Fruit fly (Drosophila melanogaster) whole organism, embryonic: ENCODE data around the gene RpL28.

Experiments
- Abd-B ChIP-seq: fragments of 200-800 bp; sonication (Bioruptor generic); optimal IDR thresholded peaks from 2 replicates; lab custom pipeline; 2018; ENCODE audit warnings: missing biosample characterization, mild to moderate bottlenecking, missing genetic modification characterization, moderate library complexity
- CG11398 ChIP-seq: fragments of 200-800 bp; sonication (Bioruptor generic); optimal IDR thresholded peaks from 2 replicates; lab custom pipeline; 2016; ENCODE audit warnings: missing biosample characterization, missing genetic modification characterization
- CG12299 ChIP-seq: fragments of 200-800 bp; sonication (Bioruptor generic); optimal IDR thresholded peaks from 2 replicates; lab custom pipeline; 2018; ENCODE audit warnings: missing biosample characterization, mild to moderate bottlenecking, missing genetic modification characterization
- CG12659 ChIP-seq: fragments of 200-800 bp; sonication (Bioruptor generic); optimal IDR thresholded peaks from 3 replicates; lab custom pipeline; 2017; ENCODE audit warnings: mild to moderate bottlenecking, missing biosample characterization, missing genetic modification reagents, missing genetic modification characterization
- CG14050 ChIP-seq: fragments of 200-800 bp; sonication (Bioruptor generic); IDR thresholded peaks from 3 replicates; pipeline ENCODE4 v1.3.6; 2022; ENCODE audit warnings: missing biosample characterization, missing genetic modification characterization
- CG14710 ChIP-seq: fragments of 200-800 bp; sonication (Bioruptor generic); optimal IDR thresholded peaks from 3 replicates; lab custom pipeline; 2019; ENCODE audit warnings: missing biosample characterization, mild to moderate bottlenecking, missing genetic modification characterization, moderate library complexity
- CG15514 ChIP-seq: fragments of 200-800 bp; sonication (Bioruptor generic); optimal IDR thresholded peaks from 3 replicates; lab custom pipeline; 2017; ENCODE audit warnings: missing biosample characterization, missing genetic modification characterization, mild to moderate bottlenecking, moderate library complexity, missing genetic modification reagents
- CG17186 ChIP-seq: fragments of 200-800 bp; sonication (Bioruptor generic); optimal IDR thresholded peaks from 3 replicates; lab custom pipeline; 2017; ENCODE audit warnings: missing biosample characterization, missing genetic modification reagents, missing genetic modification characterization
- CG17385 ChIP-seq: fragments of 200-800 bp; sonication (Bioruptor generic); optimal IDR thresholded peaks from 3 replicates; lab custom pipeline; 2018; ENCODE audit warnings: missing biosample characterization, mild to moderate bottlenecking, missing genetic modification characterization
- CG18764 ChIP-seq: fragments of 200-800 bp; sonication (Bioruptor generic); optimal IDR thresholded peaks from 3 replicates; lab custom pipeline; 2016; ENCODE audit warnings: missing biosample characterization, missing genetic modification characterization
- CG2116 ChIP-seq: fragments of 200-800 bp; sonication (Bioruptor generic); optimal IDR thresholded peaks from 3 replicates; lab custom pipeline; 2018; ENCODE audit warnings: missing biosample characterization, mild to moderate bottlenecking, missing genetic modification characterization
- CG2120 ChIP-seq: fragments of 200-800 bp; sonication (Bioruptor generic); optimal IDR thresholded peaks from 3 replicates; lab custom pipeline; 2016; ENCODE audit warnings: missing biosample characterization, missing genetic modification characterization
- CG2129 ChIP-seq: fragments of 200-800 bp; sonication (Bioruptor generic); IDR thresholded peaks from 2 replicates; pipeline ENCODE4 v1.3.6; 2022; ENCODE audit warnings: missing biosample characterization, missing genetic modification characterization; ENCODE audit not compliant: partially characterized antibody
- CG31441 ChIP-seq: fragments of 200-800 bp; sonication (Bioruptor generic); IDR thresholded peaks from 2 replicates; pipeline ENCODE4 v1.3.6; 2022; ENCODE audit warnings: missing biosample characterization, missing genetic modification characterization
- CG3847 ChIP-seq: fragments of 200-800 bp; sonication (Bioruptor generic); IDR thresholded peaks from 2 replicates; pipeline ENCODE4 v1.3.6; 2022; ENCODE audit warnings: missing biosample characterization, missing genetic modification characterization
- CG43689 ChIP-seq: fragments of 200-800 bp; sonication (Bioruptor generic); IDR thresholded peaks from 2 replicates; pipeline ENCODE4 v1.3.6; 2022; ENCODE audit warnings: missing biosample characterization, missing genetic modification characterization
- CG4617 ChIP-seq: fragments of 200-800 bp; sonication (Bioruptor generic); optimal IDR thresholded peaks from 3 replicates; lab custom pipeline; 2016; ENCODE audit warnings: missing biosample characterization, missing genetic modification characterization, borderline replicate concordance
- CG4854 ChIP-seq: fragments of 200-800 bp; sonication (Bioruptor generic); optimal IDR thresholded peaks from 2 replicates; lab custom pipeline; 2016; ENCODE audit warnings: missing biosample characterization, missing genetic modification characterization, inconsistent platforms
- CG6854 ChIP-seq: fragments of 200-800 bp; sonication (Bioruptor generic); optimal IDR thresholded peaks from 3 replicates; lab custom pipeline; 2017; ENCODE audit warnings: missing biosample characterization, mild to moderate bottlenecking, missing genetic modification characterization
- CG9215 ChIP-seq: fragments of 200-800 bp; sonication (Bioruptor generic); IDR thresholded peaks from 2 replicates; pipeline ENCODE4 v1.3.6; 2022; ENCODE audit warnings: missing biosample characterization, missing genetic modification characterization
- CkIIα-i1 ChIP-seq: fragments of 200-800 bp; sonication (Bioruptor generic); IDR thresholded peaks from 2 replicates; pipeline ENCODE4 v1.3.6; 2022; ENCODE audit warnings: missing biosample characterization, missing genetic modification characterization
- Dbx ChIP-seq: fragments of 200-800 bp; sonication (Bioruptor generic); IDR thresholded peaks from 3 replicates; pipeline ENCODE4 v1.3.6; 2022; ENCODE audit warnings: missing biosample characterization, missing genetic modification characterization
- Dp ChIP-seq: fragments of 200-800 bp; sonication (Bioruptor generic); optimal IDR thresholded peaks from 2 replicates; lab custom pipeline; 2018; ENCODE audit warnings: missing biosample characterization, mild to moderate bottlenecking, missing genetic modification characterization, moderate library complexity
- E2f2 ChIP-seq: fragments of 200-800 bp; sonication (Bioruptor generic); IDR thresholded peaks from 2 replicates; pipeline ENCODE4 v1.3.6; 2022; ENCODE audit warnings: missing biosample characterization, missing genetic modification characterization
- Eip74EF ChIP-seq, 2 experiments: fragments of 200-800 bp in 1 of 2; fragments of >200 bp in 1 of 2; sonication (Bioruptor generic) in 1 of 2; optimal IDR thresholded peaks; 2 replicates each; lab custom pipeline; 2017 to 2019; ENCODE audit warnings: missing biosample characterization in 2 of 2, missing genetic modification characterization in 2 of 2, mild to moderate bottlenecking in 1 of 2, moderate library complexity in 1 of 2
- Fer2 ChIP-seq: fragments of 200-800 bp; sonication (Bioruptor generic); optimal IDR thresholded peaks from 2 replicates; lab custom pipeline; 2018; ENCODE audit warnings: missing biosample characterization, mild to moderate bottlenecking, missing genetic modification characterization, moderate library complexity
- HmgZ ChIP-seq: fragments of 200-800 bp; sonication (Bioruptor generic); optimal IDR thresholded peaks from 2 replicates; lab custom pipeline; 2018; ENCODE audit warnings: missing biosample characterization, mild to moderate bottlenecking, missing genetic modification characterization
- Max ChIP-seq: fragments of 200-800 bp; sonication (Bioruptor generic); optimal IDR thresholded peaks from 2 replicates; lab custom pipeline; 2016; ENCODE audit warnings: missing biosample characterization, mild to moderate bottlenecking, missing genetic modification characterization
- Med ChIP-seq: fragments of 200-800 bp; sonication (Bioruptor generic); peaks from one replicate; lab custom pipeline; 2016; ENCODE audit warnings: missing biosample characterization, missing genetic modification characterization, mild to moderate bottlenecking, inconsistent platforms, moderate library complexity
- Myb ChIP-seq: fragments of 200-800 bp; sonication (Bioruptor generic); optimal IDR thresholded peaks from 2 replicates; lab custom pipeline; 2016; ENCODE audit warnings: missing biosample characterization, missing genetic modification characterization
- Sry-δ ChIP-seq: fragments of 200-800 bp; sonication (Bioruptor generic); optimal IDR thresholded peaks from 2 replicates; lab custom pipeline; 2016; ENCODE audit warnings: missing biosample characterization, missing genetic modification characterization
- YL-1 ChIP-seq: fragments of 200-800 bp; sonication (Bioruptor generic); optimal IDR thresholded peaks from 3 replicates; lab custom pipeline; 2017; ENCODE audit warnings: missing biosample characterization, mild to moderate bottlenecking, missing genetic modification characterization
- ara ChIP-seq: fragments of 200-800 bp; sonication (Bioruptor generic); IDR thresholded peaks from 2 replicates; pipeline ENCODE4 v1.3.6; 2022; ENCODE audit warnings: missing biosample characterization, missing genetic modification characterization
- bigmax ChIP-seq: fragments of 200-800 bp; sonication (Bioruptor generic); optimal IDR thresholded peaks from 2 replicates; lab custom pipeline; 2018; ENCODE audit warnings: missing biosample characterization, mild to moderate bottlenecking, missing genetic modification characterization
- caup ChIP-seq: fragments of 200-800 bp; sonication (Bioruptor generic); optimal IDR thresholded peaks from 3 replicates; lab custom pipeline; 2017; ENCODE audit warnings: missing biosample characterization, mild to moderate bottlenecking, missing genetic modification characterization, moderate library complexity; ENCODE audit not compliant: severe bottlenecking
- danr ChIP-seq: fragments of 200-800 bp; sonication (Bioruptor generic); IDR thresholded peaks from 2 replicates; pipeline ENCODE4 v1.3.6; 2022; ENCODE audit warnings: missing biosample characterization, missing genetic modification characterization
- dm ChIP-seq: fragments of 200-800 bp; sonication (Bioruptor generic); optimal IDR thresholded peaks from 3 replicates; lab custom pipeline; 2016; ENCODE audit warnings: missing biosample characterization, missing genetic modification characterization
- dmrt99B ChIP-seq: fragments of 200-800 bp; sonication (Bioruptor generic); optimal IDR thresholded peaks from 2 replicates; lab custom pipeline; 2018; ENCODE audit warnings: missing biosample characterization, mild to moderate bottlenecking, missing genetic modification characterization, moderate library complexity
- gfzf ChIP-seq: fragments of 200-800 bp; sonication (Bioruptor generic); optimal IDR thresholded peaks from 2 replicates; lab custom pipeline; 2016; ENCODE audit warnings: missing biosample characterization, mild to moderate bottlenecking, missing genetic modification characterization, moderate library complexity
- gt ChIP-seq: fragments of 200-800 bp; sonication (Bioruptor generic); IDR thresholded peaks from 2 replicates; pipeline ENCODE4 v1.3.6; 2022; ENCODE audit warnings: missing biosample characterization, missing genetic modification characterization
- h ChIP-seq: fragments of >200 bp; optimal IDR thresholded peaks from 2 replicates; lab custom pipeline; 2017
- knrl ChIP-seq: fragments of 200-800 bp; sonication (Bioruptor generic); IDR thresholded peaks from 3 replicates; pipeline ENCODE4 v1.3.6; 2022; ENCODE audit warnings: missing biosample characterization, missing genetic modification characterization; ENCODE audit not compliant: partially characterized antibody
- nmo ChIP-seq: fragments of 200-800 bp; sonication (Bioruptor generic); optimal IDR thresholded peaks from 2 replicates; lab custom pipeline; 2018; ENCODE audit warnings: missing biosample characterization, mild to moderate bottlenecking, missing genetic modification characterization, moderate library complexity
- odd ChIP-seq: fragments of 200-800 bp; sonication (Bioruptor generic); optimal IDR thresholded peaks from 2 replicates; lab custom pipeline; 2017; ENCODE audit warnings: missing biosample characterization, mild to moderate bottlenecking, missing genetic modification characterization
- phol ChIP-seq: fragments of 200-800 bp; sonication (Bioruptor generic); optimal IDR thresholded peaks from 3 replicates; lab custom pipeline; 2018; ENCODE audit warnings: missing biosample characterization, mild to moderate bottlenecking, missing genetic modification characterization, moderate library complexity
- pzg ChIP-seq: fragments of 200-800 bp; sonication (Bioruptor generic); optimal IDR thresholded peaks from 3 replicates; lab custom pipeline; 2018; ENCODE audit warnings: missing biosample characterization, mild to moderate bottlenecking, missing genetic modification characterization, moderate library complexity
- salm ChIP-seq: fragments of 200-800 bp; sonication (Bioruptor generic); optimal IDR thresholded peaks from 2 replicates; lab custom pipeline; 2018; ENCODE audit warnings: missing biosample characterization, mild to moderate bottlenecking, missing genetic modification characterization
- sd ChIP-seq: fragments of 200-800 bp; sonication (Bioruptor generic); optimal IDR thresholded peaks from 3 replicates; lab custom pipeline; 2018; ENCODE audit warnings: missing biosample characterization, mild to moderate bottlenecking, missing genetic modification characterization, moderate library complexity
- trem ChIP-seq: fragments of 200-800 bp; optimal IDR thresholded peaks from 3 replicates; lab custom pipeline; 2019; ENCODE audit warnings: missing biosample characterization, mild to moderate bottlenecking, missing genetic modification characterization, moderate library complexity
- tx ChIP-seq: fragments of 200-800 bp; sonication (Bioruptor generic); optimal IDR thresholded peaks from 2 replicates; lab custom pipeline; 2016; ENCODE audit warnings: missing biosample characterization, missing genetic modification characterization
- unpg ChIP-seq: fragments of 200-800 bp; sonication (Bioruptor generic); optimal IDR thresholded peaks from 3 replicates; lab custom pipeline; 2018; ENCODE audit warnings: missing biosample characterization, mild to moderate bottlenecking, missing genetic modification characterization, moderate library complexity

The RpL28 gene

DNA sequence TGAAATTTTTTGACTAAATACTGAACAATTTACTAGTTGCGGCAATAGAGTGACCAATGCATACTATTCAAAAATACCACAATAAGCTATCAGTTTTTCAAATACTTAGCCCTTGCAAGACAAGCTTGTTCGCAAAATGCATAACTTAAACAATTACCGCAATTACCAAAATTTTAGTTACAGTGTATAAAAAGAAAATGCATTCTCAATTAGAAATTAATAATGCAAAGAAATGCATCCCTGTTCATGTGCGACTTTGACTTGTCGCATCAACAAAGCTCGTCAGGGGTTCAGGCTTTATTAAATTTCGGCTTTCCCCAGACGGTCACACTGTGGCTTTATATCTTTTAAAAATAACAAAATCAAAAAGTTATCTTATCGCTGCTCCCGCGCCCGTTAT lies 3.9 kb downstream of the RpL28 start, which contains the start of the genes hob and nSMase (continued):
- TF ChIP-seq CG3847 (GFP tag; lab: Robert Waterston, UW) (peak; percentile 31; the same call in 1 of the 2 replicates), tx (no peak), CG4617 (GFP tag; lab: Kevin White, UChicago) (peak; percentile 60), salm (tag; lab: Kevin White, UChicago) (no peak), CG31441 (GFP tag; lab: Robert Waterston, UW) (no peak), Eip74EF (GFP tag; optimal IDR thresholded peaks at IDR 0.05; lab: Kevin White, UChicago) (no peak), ara (GFP tag; lab: Robert Waterston, UW) (no peak), CG11398 (no peak), trem (peak; percentile 70), CG15514 (GFP tag; lab: Kevin White, UChicago) (peak; percentile 72), CkIIα-i1 (GFP tag; lab: Robert Waterston, UW) (no peak), CG6854 (GFP tag; lab: Kevin White, UChicago) (no peak), odd (GFP tag; lab: Kevin White, UChicago) (no peak), Dp (GFP tag; lab: Kevin White, UChicago) (peak; percentile 69), Fer2 (tag; lab: Kevin White, UChicago) (no peak), CG2120 (peak; percentile 43), CG2129 (GFP tag; lab: Robert Waterston, UW) (no peak), CG12659 (peak; percentile 70), h (no peak), gfzf (GFP tag; lab: Kevin White, UChicago) (peak; percentile 95), Med (GFP tag; lab: Kevin White, UChicago) (peak; percentile 76), bigmax (peak; percentile 10), Max (GFP tag; lab: Kevin White, UChicago) (peak; percentile 33), danr (no peak), E2f2 (GFP tag; lab: Robert Waterston, UW) (peak; percentile 61; the same call in 1 of the 2 replicates), Sry-δ (GFP tag; lab: Kevin White, UChicago) (peak; percentile 45), CG9215 (GFP tag; lab: Robert Waterston, UW) (no peak), unpg (GFP tag; lab: Kevin White, UChicago) (no peak), caup (GFP tag; lab: Kevin White, UChicago) (peak; percentile 3), CG14710 (tag; lab: Kevin White, UChicago) (peak; percentile 61), dmrt99B (tag; lab: Kevin White, UChicago) (no peak), Myb (peak; percentile 73), YL-1 (GFP tag; lab: Kevin White, UChicago) (peak; percentile 71), HmgZ (peak; percentile 12), CG17186 (GFP tag; lab: Kevin White, UChicago) (peak; percentile 58), Abd-B (GFP tag; lab: Kevin White, UChicago) (no peak), CG43689 (GFP tag; lab: Robert Waterston, UW) (no peak), knrl (GFP tag; lab: Robert Waterston, UW) (peak; percentile 37; the same call in 1 of the 3 replicates), CG2116 (GFP tag; lab: Kevin White, UChicago) (peak; percentile 97), nmo (peak; percentile 58), CG17385 (GFP tag; lab: Kevin White, UChicago) (no peak), phol (tag; lab: Kevin White, UChicago) (peak; percentile 55), dm (GFP tag; lab: Kevin White, UChicago) (peak; percentile 38), CG18764 (no peak), gt (no peak), CG12299 (tag; lab: Kevin White, UChicago) (no peak), CG4854 (GFP tag; lab: Kevin White, UChicago) (no peak), sd (no peak), Dbx (GFP tag; lab: Robert Waterston, UW) (no peak), CG14050 (no peak), pzg (GFP tag; lab: Kevin White, UChicago) (peak; percentile 84)
